Fruit fly (Drosophila melanogaster) S2 (cell line): ENCODE data around the gene CG12535.

Experiments
- CG8478 ChIP-seq: fragments of >200 bp; optimal IDR thresholded peaks from 2 replicates; lab custom pipeline; 2018
- CTCF ChIP-seq, 2 experiments: fragments of >200 bp; optimal IDR thresholded peaks; 2 replicates each; lab custom pipeline; 2018

Gene CG12535

DNA sequence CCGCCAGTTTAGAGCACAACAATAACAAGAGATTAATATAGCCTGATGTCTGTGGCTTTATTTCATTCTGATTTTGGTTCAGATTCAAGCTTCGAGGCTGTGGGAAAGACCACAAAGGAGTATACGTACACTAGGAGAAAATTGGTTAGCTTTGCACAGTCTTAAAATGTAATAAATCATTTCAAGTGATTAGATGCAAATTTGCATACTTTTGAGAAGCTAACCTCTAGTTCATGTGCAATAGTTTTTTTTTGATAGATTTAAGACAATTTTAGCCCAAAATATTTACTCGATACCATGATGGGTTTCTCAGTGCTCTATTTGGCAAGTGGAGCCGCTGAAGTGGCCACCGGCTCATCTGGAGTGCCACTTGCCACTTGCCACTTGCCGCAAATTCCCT lies 8.8 kb upstream of the CG12535 start:
- TF ChIP-seq CG8478 (lab: Kevin White, UChicago) (no peak), CTCF (optimal IDR thresholded peaks at IDR 0.05; lab: Kevin White, UChicago) (no peak)

DNA sequence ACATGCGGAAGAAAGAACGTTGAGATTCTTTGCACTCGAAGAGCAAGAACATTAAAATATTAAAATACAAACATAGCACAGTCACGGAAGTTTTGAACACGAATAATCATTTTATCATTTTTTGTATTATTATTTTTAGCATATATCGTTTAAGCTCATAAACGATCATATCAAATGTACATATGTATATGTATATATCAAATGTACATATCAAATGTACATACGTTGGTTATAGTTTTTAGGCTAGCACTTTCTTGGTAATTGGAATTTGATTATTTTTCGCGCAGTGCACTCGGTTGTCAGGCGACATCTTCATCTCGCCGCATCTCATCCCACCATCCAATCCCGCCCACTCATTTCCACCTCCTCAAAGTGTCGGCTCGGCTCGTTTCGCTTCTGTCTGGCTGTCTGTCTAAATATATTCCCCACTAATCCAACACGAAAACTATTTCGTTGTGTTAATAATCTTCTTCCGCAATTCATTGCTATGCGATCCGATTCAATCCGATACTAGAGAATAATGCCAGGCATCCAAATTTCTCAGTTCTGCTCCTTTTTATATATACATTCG lies 6.8 kb upstream of the CG12535 start:
- no peak for TF ChIP-seq CG8478 (lab: Kevin White, UChicago)
- TF ChIP-seq CTCF (optimal IDR thresholded peaks at IDR 0.05; lab: Kevin White, UChicago), result no peak

DNA sequence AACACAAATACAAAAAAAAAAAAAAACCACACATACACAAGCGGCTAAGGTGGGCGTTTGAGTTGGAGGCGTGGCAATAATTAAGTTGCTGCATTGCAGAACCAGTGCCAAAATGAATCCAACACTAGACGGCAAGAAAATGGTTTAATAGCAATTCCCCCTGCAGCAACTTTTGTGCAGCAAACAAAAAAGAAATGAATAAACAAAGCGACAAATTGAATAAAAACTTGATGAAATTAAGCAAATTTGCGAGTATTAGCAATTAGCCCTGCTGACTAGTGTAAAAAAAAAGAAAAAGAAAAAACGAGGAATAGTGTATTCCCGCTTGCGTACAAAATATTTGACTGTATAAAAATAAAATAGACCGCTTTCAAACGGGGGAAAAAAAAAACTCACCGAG lies 6.0 kb upstream of the CG12535 start:
- TF ChIP-seq CG8478 (lab: Kevin White, UChicago), result no peak
- TF ChIP-seq CTCF (optimal IDR thresholded peaks at IDR 0.05; lab: Kevin White, UChicago), result no peak

DNA sequence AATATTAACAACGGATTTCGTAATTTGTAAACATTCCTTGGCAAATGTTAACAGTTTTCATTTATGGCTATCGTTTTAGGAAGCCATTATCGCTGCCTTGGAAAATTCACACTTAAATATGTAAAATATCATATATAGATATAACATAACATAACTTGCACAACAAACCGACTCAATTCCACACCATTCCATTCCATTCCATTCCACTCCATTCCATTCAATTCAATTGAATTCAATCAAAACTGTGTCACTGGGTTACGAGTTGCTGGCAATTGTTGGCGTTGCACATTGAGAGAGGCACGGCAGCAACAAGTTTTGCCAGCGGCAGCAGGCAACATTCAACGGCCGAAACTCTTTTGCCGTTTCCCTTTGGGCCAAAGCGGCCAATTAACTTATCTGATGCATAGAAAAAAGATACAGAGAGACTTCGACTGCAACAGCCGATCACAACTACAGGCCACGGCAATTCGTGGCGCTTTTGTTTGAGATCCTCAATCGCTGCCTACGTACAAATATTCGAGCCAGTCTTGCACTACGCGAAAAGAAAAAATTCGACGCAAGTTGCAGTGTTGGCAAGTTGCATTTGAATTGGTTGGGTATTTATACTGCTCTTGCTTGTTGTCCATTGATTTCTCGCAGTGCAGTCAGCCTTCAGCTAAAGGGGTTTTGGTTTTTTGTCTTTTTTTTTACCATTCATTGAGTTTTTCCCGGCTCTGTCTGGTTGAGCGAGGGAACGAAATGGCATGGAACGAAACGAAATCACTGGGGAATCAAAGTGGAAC lies 4.5 kb upstream of the CG12535 start:
- no peak for TF ChIP-seq CTCF (optimal IDR thresholded peaks at IDR 0.05; lab: Kevin White, UChicago)
- no peak for TF ChIP-seq CG8478 (lab: Kevin White, UChicago)

DNA sequence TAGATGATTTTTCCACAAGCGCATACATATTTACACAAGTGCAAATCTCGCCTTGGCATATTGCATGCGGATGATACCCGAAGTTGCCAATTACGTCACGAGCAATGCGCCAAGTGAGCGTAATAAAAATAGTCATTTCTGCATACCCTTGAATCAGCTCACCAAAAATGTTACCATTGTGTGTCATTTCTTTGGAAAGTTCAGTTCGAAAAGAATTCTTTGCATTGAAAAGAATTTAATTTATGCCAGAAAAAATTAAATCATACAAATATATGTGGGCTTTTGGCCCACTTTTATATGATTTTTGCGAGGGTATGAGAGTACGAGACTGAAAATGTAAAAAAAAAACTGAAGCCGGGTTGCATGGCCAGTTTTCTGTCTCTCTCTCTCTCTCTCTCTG lies 3.2 kb upstream of the CG12535 start:
- no peak for TF ChIP-seq CG8478 (lab: Kevin White, UChicago)
- TF ChIP-seq CTCF (optimal IDR thresholded peaks at IDR 0.05; lab: Kevin White, UChicago), result no peak

DNA sequence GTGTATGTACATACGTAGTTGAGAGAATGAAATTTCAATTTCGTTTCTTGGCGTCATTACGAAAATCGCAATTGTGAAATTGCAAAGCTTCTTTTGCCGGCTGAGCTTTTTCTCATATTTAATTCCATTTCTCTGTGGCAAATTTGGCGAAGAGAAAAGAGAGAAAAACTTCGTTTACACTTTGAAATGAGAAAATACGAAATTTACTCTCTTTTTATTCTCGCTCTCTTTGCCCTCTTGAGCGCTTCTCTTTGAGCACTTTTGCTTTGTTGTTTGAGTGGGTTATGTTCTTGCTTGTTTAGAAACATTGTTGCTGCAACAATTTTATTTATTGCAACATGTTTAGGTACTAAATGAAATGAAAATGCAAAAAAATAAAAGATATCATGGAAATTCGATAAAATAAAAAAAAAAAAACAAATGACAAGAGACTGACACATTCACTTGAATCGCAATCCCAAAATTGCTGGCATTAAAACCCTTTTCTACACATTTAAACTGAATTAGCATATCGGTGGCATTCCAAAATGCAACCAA lies 2.6 kb upstream of the CG12535 start:
- no peak for TF ChIP-seq CTCF (optimal IDR thresholded peaks at IDR 0.05; lab: Kevin White, UChicago)
- TF ChIP-seq CG8478 (lab: Kevin White, UChicago), result no peak

DNA sequence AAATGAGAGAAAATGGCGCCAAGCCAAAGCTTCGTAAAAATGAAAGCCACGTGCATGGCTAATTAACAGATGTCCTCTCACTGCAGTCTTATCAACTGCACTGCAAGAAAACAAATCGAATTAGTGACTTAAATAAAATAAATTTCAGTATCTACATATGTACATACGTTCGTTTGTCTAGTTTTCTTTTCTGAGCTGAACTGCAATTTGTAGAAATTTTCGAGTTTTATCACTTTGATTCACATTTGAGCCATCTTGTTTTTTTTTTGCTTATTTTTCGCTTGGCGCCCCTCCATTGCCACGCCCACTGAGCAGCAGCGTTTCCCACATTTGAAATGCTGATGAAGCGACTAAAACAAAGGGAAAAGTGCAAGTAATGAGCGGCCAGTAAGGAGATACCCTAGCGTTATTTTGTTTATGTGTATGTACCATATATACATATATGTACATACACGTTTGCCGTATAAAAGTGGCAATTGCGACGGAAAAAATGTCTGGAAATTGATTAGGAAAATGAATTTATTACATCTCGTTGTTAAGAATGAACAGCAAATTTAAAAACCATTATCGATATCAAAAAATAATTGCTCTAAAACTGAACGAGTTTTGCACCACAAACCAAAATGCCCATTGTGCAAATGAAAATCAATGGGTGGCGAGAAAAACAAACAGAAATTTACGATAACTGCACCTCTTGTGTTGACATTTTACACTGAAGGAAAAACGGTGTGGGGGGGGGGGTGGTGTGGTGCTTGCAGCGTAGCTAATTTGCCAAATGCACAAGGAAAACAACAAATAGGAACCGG lies 822 bp downstream of the CG12535 start:
- TF ChIP-seq CTCF (optimal IDR thresholded peaks at IDR 0.05; lab: Kevin White, UChicago) (no peak), CG8478 (lab: Kevin White, UChicago) (no peak)

DNA sequence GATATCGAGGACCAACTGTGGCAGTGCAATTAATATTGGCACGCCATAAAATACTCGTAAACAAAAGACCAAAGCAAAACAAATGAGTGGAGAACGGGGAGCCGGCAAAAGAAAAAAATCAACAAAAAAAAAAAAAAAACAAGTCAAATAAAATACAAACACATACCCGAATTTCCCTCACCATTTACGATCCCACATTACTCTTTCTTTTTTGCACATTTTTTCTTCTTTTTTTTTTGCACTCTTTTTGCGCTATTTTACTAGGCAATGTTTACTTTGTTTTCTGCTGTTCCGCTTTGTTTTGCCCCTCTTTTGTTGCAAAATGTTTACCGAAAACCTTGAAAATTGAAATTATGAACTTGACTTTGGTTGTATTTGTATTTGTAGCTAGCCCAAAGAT lies 2.1 kb downstream of the CG12535 start:
- TF ChIP-seq CG8478 (lab: Kevin White, UChicago), result no peak

DNA sequence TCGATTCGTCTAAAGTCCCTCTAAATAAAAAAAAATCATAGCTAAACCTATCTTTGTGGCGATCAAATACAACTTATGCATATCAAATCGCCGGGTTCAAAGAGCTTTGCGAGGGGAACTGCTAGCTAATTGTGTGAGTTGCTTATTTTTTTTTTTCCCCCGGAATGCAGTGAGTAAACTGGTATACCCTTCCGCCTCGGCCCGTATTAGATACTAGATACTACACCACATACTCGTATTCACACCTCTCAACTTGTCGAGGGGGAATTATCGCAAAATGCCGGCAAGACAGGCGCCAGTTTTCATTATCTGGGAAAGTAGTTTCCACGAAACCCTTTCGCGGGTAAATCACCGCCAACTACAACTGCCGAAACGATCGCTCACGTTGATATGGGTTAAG lies 2.6 kb downstream of the CG12535 start:
- no peak for TF ChIP-seq CTCF (optimal IDR thresholded peaks at IDR 0.05; lab: Kevin White, UChicago)
- TF ChIP-seq CG8478 (lab: Kevin White, UChicago), result no peak

DNA sequence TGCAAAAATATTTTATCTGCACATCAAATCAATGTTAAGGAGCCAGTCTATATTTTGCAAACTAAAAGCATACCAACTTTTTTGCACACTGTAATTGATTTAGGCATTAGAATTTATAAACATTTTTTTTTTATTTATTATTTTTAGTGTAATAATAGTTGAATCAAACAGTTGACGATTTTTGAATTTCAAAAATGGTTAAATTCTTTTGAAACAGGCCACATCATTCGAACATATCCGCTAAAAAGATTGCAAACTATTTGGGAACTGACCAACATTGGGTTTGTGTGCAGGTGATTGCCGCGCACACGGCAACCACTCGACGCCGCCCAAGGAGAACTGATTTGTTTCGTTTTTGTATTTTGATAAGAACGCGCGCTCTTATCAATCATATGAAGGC lies 3.9 kb downstream of the CG12535 start:
- no peak for TF ChIP-seq CG8478 (lab: Kevin White, UChicago)
- TF ChIP-seq CTCF (optimal IDR thresholded peaks at IDR 0.05; lab: Kevin White, UChicago), result no peak

DNA sequence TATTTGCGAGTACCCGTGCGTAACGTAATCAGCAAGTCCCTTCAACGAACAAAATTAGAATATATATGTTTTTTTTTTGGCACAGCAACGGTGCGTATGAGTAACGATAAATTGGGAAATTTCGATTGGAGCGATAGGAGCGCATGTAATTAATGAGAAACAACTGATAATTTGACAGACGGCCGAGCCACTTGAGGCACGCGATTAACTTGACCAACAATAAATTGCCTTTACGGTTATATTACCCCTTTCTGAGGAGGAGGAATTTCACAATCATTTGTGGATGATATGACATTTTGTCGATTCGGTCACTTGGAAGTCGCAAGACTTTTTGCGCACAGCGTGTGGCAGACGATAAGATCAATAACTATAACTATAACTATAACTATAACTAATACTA lies 4.8 kb downstream of the CG12535 start:
- TF ChIP-seq CTCF (optimal IDR thresholded peaks at IDR 0.05; lab: Kevin White, UChicago), result no peak
- TF ChIP-seq CG8478 (lab: Kevin White, UChicago), result no peak

DNA sequence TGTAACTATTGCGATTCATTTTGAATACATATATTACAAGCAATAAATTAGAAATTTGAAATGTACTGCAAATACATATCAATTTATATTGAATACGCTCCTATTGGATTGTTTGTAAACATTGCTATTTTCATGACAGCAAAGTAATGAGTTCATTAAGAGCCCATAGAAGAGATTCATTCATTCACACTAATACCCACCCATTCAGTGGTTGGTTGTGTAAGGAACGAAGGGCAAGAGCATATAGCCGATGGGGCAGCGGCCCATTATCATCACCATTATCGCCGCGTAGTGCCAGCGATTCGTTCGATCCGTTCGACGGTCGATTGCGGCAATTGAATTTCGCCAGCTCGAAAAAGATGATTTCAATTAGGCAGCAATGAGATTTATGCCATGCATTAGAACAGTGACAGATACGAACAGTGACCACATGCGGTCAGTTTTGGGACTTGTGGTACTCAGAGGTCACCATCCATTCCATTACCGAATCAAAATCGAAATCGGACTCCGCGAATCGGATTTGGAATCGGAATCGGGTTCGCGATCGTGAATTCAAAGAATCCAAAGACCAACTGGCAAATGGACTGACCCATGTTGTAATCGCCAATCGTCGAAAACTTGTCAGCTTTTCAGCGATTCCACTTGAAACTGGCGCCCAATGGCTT lies 6.1 kb downstream of the CG12535 start:
- TF ChIP-seq CG8478 (lab: Kevin White, UChicago) (no peak), CTCF (optimal IDR thresholded peaks at IDR 0.05; lab: Kevin White, UChicago) (no peak)

DNA sequence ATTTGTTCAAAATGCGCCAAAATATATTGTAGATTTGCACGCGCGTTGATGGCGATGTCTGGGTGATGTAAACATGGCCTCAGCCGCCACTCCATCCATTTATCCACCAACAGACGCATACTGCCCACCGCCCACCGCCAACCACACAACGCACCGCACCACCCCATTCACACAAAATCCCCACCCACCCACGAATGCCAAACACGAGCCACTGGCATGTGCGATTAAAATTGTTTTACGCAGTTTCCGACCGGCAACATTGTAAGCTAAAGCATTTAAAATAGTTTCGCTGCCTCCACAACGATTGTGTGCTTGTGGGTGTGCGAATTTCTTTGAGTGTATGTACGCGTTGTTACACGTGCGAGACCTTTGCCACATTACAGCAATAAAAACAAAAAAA lies 8.2 kb downstream of the CG12535 start:
- TF ChIP-seq CTCF (optimal IDR thresholded peaks at IDR 0.05; lab: Kevin White, UChicago), result no peak
- TF ChIP-seq CG8478 (lab: Kevin White, UChicago), result no peak

DNA sequence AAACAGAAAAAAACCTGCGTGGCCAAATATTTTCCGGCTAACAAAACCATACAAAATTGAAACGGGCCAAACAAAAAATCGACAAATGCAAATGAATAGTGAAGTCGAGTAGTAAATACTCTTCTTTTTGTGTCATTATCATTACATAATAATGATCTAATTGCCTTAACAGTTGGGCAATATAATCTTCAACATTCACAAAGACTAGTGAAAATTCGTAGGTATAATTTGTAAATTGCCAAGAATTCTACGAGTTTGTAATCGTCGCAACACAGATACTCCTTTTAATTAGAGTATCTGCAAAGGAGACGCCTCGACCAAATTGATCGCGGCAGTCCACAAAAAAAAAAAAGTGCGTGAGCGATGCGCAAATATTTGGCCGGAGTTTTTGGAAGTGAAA lies 11.2 kb downstream of the CG12535 start:
- no peak for TF ChIP-seq CTCF (optimal IDR thresholded peaks at IDR 0.05; lab: Kevin White, UChicago)
- TF ChIP-seq CG8478 (lab: Kevin White, UChicago), result no peak
